Fruit fly (Drosophila melanogaster) Kc167 (cell line): ENCODE measurements around the gene CG18420.

Source experiments
- Myc ChIP-seq: fragments of >200 bp; optimal IDR thresholded peaks from 2 replicates; lab custom pipeline; 2017; ENCODE audit warnings: missing external identifiers
- psq ChIP-seq: fragments of >200 bp; optimal IDR thresholded peaks from 2 replicates; lab custom pipeline; 2017; ENCODE audit warnings: missing external identifiers
- ttk ChIP-seq: sonication (Bioruptor generic); optimal IDR thresholded peaks from 2 replicates; lab custom pipeline; 2017; ENCODE audit warnings: missing external identifiers

- TF ChIP-seq ttk (no peak), psq (no peak), Myc (lab: Kevin White, UChicago) (no peak)
Measured at dm6 chr2L:14797554-14797953, 1.1 kb upstream of the CG18420 start.
